Worm (Caenorhabditis elegans) whole organism, L4 larva: ENCODE measurements around the gene Y53G8B.1.

ENCODE experiments used
- ces-1 ChIP-seq: fragments of 150-350 bp; sonication (generic microtip); optimal IDR thresholded peaks from 4 replicates; lab custom pipeline; 2014; ENCODE audit warnings: missing biosample characterization, missing genetic modification reagents, missing genetic modification characterization
- dve-1 ChIP-seq: sonication (generic microtip); optimal IDR thresholded peaks from 2 replicates; lab custom pipeline; 2017; ENCODE audit warnings: antibody characterized with exemption, mild to moderate bottlenecking, missing genetic modification characterization, missing compliant biosample characterization; ENCODE audit not compliant: insufficient read depth
- egl-27 ChIP-seq: sonication (generic microtip); optimal IDR thresholded peaks from 3 replicates; lab custom pipeline; 2017; ENCODE audit warnings: missing biosample characterization, missing genetic modification reagents, missing genetic modification characterization
- fkh-10 ChIP-seq: fragments of 150-350 bp; optimal IDR thresholded peaks from 2 replicates; lab custom pipeline; 2014; ENCODE audit warnings: missing biosample characterization, missing genetic modification reagents, missing genetic modification characterization
- hif-1 ChIP-seq, 2 experiments: sonication (generic microtip); optimal IDR thresholded peaks; 2 replicates each; lab custom pipeline; 2016 to 2017; ENCODE audit warnings: missing compliant biosample characterization in 2 of 2, missing genetic modification characterization in 2 of 2, missing genetic modification reagents in 2 of 2, missing genotype in 2 of 2, mild to moderate bottlenecking in 1 of 2
- lin-15B ChIP-seq: fragments of 150-350 bp; sonication (generic microtip); optimal IDR thresholded peaks from 3 replicates; lab custom pipeline; 2014; ENCODE audit warnings: missing biosample characterization, missing genetic modification characterization
- mes-2 ChIP-seq: sonication (generic microtip); optimal IDR thresholded peaks from 2 replicates; lab custom pipeline; 2016; ENCODE audit warnings: missing genotype, mild to moderate bottlenecking, missing genetic modification characterization, missing compliant biosample characterization; ENCODE audit not compliant: poor library complexity, severe bottlenecking
- nhr-11 ChIP-seq: fragments of 150-350 bp; optimal IDR thresholded peaks from 2 replicates; lab custom pipeline; 2014; ENCODE audit warnings: missing biosample characterization, missing genetic modification characterization
- nhr-237 ChIP-seq: sonication (generic microtip); optimal IDR thresholded peaks from 2 replicates; lab custom pipeline; 2017; ENCODE audit warnings: missing biosample characterization, missing genetic modification characterization
- nhr-76 ChIP-seq: fragments of 150-350 bp; optimal IDR thresholded peaks from 2 replicates; lab custom pipeline; 2014; ENCODE audit warnings: missing biosample characterization, missing genetic modification characterization
- unc-130 ChIP-seq: sonication (generic microtip); optimal IDR thresholded peaks from 2 replicates; lab custom pipeline; 2016; ENCODE audit warnings: missing genetic modification reagents, missing genetic modification characterization, missing compliant biosample characterization
- unc-39 ChIP-seq: sonication (generic microtip); optimal IDR thresholded peaks from 2 replicates; lab custom pipeline; 2017; ENCODE audit warnings: missing biosample characterization, missing genetic modification characterization
- unc-62 ChIP-seq, 3 experiments: fragments of 150-350 bp in 1 of 3; sonication (generic microtip); optimal IDR thresholded peaks in 2 of 3; peaks in 1 of 3; 1 replicate in 1 of 3; 2 replicates in 2 of 3; lab custom pipeline; 2014 to 2017; ENCODE audit warnings: missing biosample characterization in 3 of 3, missing genetic modification characterization in 3 of 3, missing genetic modification reagents in 3 of 3, missing genotype in 1 of 3

DNA sequence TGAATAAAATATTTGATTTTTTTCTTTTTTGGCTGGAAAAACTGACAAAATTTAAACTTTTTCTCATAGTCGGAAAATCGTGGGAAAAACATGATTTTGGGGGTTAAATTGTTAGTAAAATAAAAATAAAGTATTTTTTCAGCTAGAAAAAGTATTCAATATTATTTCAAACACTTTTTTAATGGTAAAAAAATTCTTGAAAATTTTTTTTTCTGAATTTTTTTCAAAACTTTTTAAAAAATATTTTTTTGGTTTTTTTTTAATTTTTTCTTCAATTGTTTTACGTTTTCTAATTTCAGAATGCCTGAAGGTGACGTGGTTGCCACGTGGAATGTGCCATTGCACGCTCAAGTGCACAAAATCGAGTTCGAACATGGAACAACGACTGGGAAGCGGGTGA is 25.9 kb downstream of the Y53G8B.1 start, which contains the start of gene C44B11.1:
- TF ChIP-seq dve-1 (no peak), nhr-237 (tag; lab: Kevin White, UChicago) (no peak), lin-15B (tag; lab: Kevin White, UChicago) (no peak), unc-62 (GFP tag; optimal IDR thresholded peaks at IDR 0.05 in 1 of 2; lab: Kevin White, UChicago) (no peak), unc-62 (tag; optimal IDR thresholded peaks at IDR 0.05; lab: Kevin White, UChicago) (no peak), unc-39 (tag; lab: Kevin White, UChicago) (no peak), hif-1 (tag; optimal IDR thresholded peaks at IDR 0.05; lab: Kevin White, UChicago) (no peak), mes-2 (no peak), unc-130 (no peak), fkh-10 (GFP tag; lab: Kevin White, UChicago) (no peak), nhr-76 (tag; lab: Kevin White, UChicago) (no peak), nhr-11 (tag; lab: Kevin White, UChicago) (no peak), ces-1 (GFP tag; lab: Kevin White, UChicago) (no peak), egl-27 (tag; lab: Kevin White, UChicago) (no peak)
